Worm (Caenorhabditis elegans) whole organism, young adult: ENCODE data around the gene Y66D12A.30.

Experiments used
- F23B12.7 ChIP-seq: sonication (generic microtip); optimal IDR thresholded peaks from 2 replicates; lab custom pipeline; 2017; ENCODE audit warnings: missing genetic modification characterization, mild to moderate bottlenecking, missing compliant biosample characterization, antibody characterized with exemption, moderate library complexity; ENCODE audit not compliant: insufficient read depth
- F57A8.1 ChIP-seq: fragments of 200-800 bp; sonication (Bioruptor generic); optimal IDR thresholded peaks from 2 replicates; lab custom pipeline; 2018; ENCODE audit warnings: mild to moderate bottlenecking, missing genetic modification characterization, moderate library complexity, missing compliant biosample characterization
- T07F8.4 ChIP-seq: sonication (generic microtip); optimal IDR thresholded peaks from 2 replicates; lab custom pipeline; 2016; ENCODE audit warnings: mild to moderate bottlenecking, missing genetic modification characterization, moderate library complexity, missing compliant biosample characterization
- cebp-1 ChIP-seq, 2 experiments: fragments of 200-800 bp in 1 of 2; sonication (Bioruptor generic) in 1 of 2; sonication (generic microtip) in 1 of 2; IDR thresholded peaks in 1 of 2; optimal IDR thresholded peaks in 1 of 2; 2 replicates each; pipeline versions ENCODE4 v1.3.6 to Lab custom; 2017 to 2022; ENCODE audit warnings: missing compliant biosample characterization in 2 of 2, missing genetic modification characterization in 2 of 2, mild to moderate bottlenecking in 1 of 2, missing genetic modification reagents in 1 of 2, moderate library complexity in 1 of 2
- hsf-1 ChIP-seq: fragments of 200-800 bp; sonication (Bioruptor generic); IDR thresholded peaks from 2 replicates; pipeline ENCODE4 v1.3.6; 2022; ENCODE audit warnings: missing genetic modification reagents, missing genetic modification characterization, missing compliant biosample characterization
- lin-40 ChIP-seq: sonication (generic microtip); optimal IDR thresholded peaks from 2 replicates; lab custom pipeline; 2016; ENCODE audit warnings: missing genetic modification characterization, mild to moderate bottlenecking, missing compliant biosample characterization, missing genotype, missing genetic modification reagents
- madf-10 ChIP-seq: sonication (generic microtip); optimal IDR thresholded peaks from 2 replicates; lab custom pipeline; 2016; ENCODE audit warnings: mild to moderate bottlenecking, missing genetic modification characterization, missing compliant biosample characterization
- nhr-80 ChIP-seq: sonication (generic microtip); optimal IDR thresholded peaks from 2 replicates; lab custom pipeline; 2016; ENCODE audit warnings: missing genetic modification characterization, missing compliant biosample characterization
- nhr-90 ChIP-seq: sonication (generic microtip); optimal IDR thresholded peaks from 2 replicates; lab custom pipeline; 2016; ENCODE audit warnings: missing genotype, mild to moderate bottlenecking, missing genetic modification characterization, missing compliant biosample characterization
- sea-2 ChIP-seq: fragments of 200-800 bp; sonication (Bioruptor generic); IDR thresholded peaks from 2 replicates; pipeline ENCODE4 v1.3.6; 2022; ENCODE audit warnings: missing genetic modification characterization, missing compliant biosample characterization
- sptf-2 ChIP-seq: fragments of 200-800 bp; sonication (Bioruptor generic); optimal IDR thresholded peaks from 2 replicates; lab custom pipeline; 2018; ENCODE audit warnings: mild to moderate bottlenecking, missing genetic modification characterization, missing compliant biosample characterization
- unc-62 ChIP-seq: fragments of 150-350 bp; optimal IDR thresholded peaks from 2 replicates; lab custom pipeline; 2014; ENCODE audit warnings: missing biosample characterization, missing genetic modification reagents, missing genetic modification characterization
- zfh-2 ChIP-seq: fragments of 200-800 bp; sonication (Bioruptor generic); conservative IDR thresholded peaks from 2 replicates; pipeline ENCODE4 v1.3.6; 2022; ENCODE audit warnings: missing genetic modification reagents, missing genetic modification characterization, missing compliant biosample characterization
- ztf-18 ChIP-seq: sonication (generic microtip); optimal IDR thresholded peaks from 2 replicates; lab custom pipeline; 2016; ENCODE audit warnings: missing genotype, mild to moderate bottlenecking, missing genetic modification characterization, missing compliant biosample characterization

The Y66D12A.30 gene

ce11 chrIII:11659804-11660203 lies 50.1 kb downstream of the Y66D12A.30 start (continued):
- TF ChIP-seq cebp-1 (GFP tag; IDR thresholded peaks at IDR 0.05; lab: Robert Waterston, UW) (no peak), cebp-1 (tag; optimal IDR thresholded peaks at IDR 0.05; lab: Kevin White, UChicago) (peak; percentile 42), nhr-90 (no peak), unc-62 (GFP tag; lab: Kevin White, UChicago) (no peak)

ce11 chrIII:11660736-11661135 lies 51.1 kb downstream of the Y66D12A.30 start:
- no peak for TF ChIP-seq T07F8.4 (tag; lab: Kevin White, UChicago)
- TF ChIP-seq zfh-2, result 0 out of 2 replicates have a peak, but pooled peaks have one; percentile 8
- no peak for TF ChIP-seq lin-40
- no peak for TF ChIP-seq sptf-2 (GFP tag; lab: Kevin White, UChicago)
- TF ChIP-seq sea-2 (GFP tag; lab: Robert Waterston, UW), result no peak
- TF ChIP-seq F23B12.7 (tag; lab: Kevin White, UChicago), result no peak
- TF ChIP-seq F57A8.1 (GFP tag; lab: Kevin White, UChicago), result no peak
- TF ChIP-seq hsf-1 (GFP tag; lab: Robert Waterston, UW), result no peak
- TF ChIP-seq nhr-80 (tag; lab: Kevin White, UChicago), result peak; percentile 7
- TF ChIP-seq madf-10, result no peak
- no peak for TF ChIP-seq ztf-18 (tag; lab: Kevin White, UChicago)
- TF ChIP-seq, all 124 proteins: peak for 2
